Worm (Caenorhabditis elegans) whole organism, L4/young adult: ENCODE data around the gene cbs-2.

ENCODE experiments used
- W03F9.2 ChIP-seq: fragments of 150-350 bp; optimal IDR thresholded peaks from 2 replicates; lab custom pipeline; 2014; ENCODE audit warnings: missing biosample characterization, missing genetic modification characterization
- dao-5 ChIP-seq: sonication (generic microtip); optimal IDR thresholded peaks from 2 replicates; lab custom pipeline; 2016; ENCODE audit warnings: missing genotype, missing genetic modification characterization, moderate library complexity, missing compliant biosample characterization
- him-1 ChIP-seq: sonication (generic microtip); optimal IDR thresholded peaks from 2 replicates; lab custom pipeline; 2016; ENCODE audit warnings: missing genotype, missing genetic modification reagents, missing genetic modification characterization, missing compliant biosample characterization

cbs-2 gene

DNA sequence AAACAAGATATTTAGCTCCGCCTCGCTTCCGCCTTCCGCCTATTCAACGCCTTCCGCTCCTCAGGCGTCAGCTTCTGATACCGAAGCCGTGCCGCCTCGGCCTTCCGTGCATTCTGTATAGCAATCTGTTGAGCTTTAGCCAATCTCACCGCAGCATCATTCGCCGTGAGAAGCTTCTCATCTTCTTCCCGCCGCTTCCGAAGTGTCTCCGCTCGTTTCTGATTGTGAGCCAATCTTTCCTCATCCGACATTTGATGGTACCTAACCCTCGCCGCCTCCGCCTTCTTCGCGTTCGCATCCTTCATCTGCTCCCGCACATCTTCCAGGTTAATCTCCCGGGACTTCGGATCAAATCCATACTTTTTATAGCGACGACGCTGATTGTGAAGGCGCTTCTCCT lies 7.9 kb downstream of the cbs-2 start:
- TF ChIP-seq him-1 (tag; lab: Kevin White, UChicago) (no peak), W03F9.2 (tag; lab: Kevin White, UChicago) (no peak), dao-5 (tag; lab: Kevin White, UChicago) (no peak)

DNA sequence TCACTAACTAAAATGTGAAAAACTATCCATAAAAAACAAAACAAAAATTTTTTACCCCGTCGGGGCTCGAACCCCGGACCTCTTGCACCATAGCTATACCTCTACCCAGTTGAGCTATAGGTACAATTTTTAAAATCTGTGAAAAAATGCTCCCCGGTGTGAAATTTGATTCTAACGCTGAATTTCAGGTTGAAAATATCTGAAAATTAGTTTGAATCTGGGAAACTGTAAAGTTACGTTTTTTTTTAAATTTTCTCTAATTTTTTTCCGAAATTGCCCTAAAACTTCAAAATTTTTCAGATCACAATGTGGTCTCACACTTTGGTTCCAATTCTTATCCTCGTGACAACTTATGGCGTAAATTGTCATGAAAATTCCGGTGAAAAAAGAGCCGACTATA lies 15.6 kb downstream of the cbs-2 start, which contains the start of gene Y59C2A.1:
Gene Y59C2A.1 (plus strand): TSS at position 301 of the 400 bp plus-strand sequence.
- no peak for TF ChIP-seq him-1 (tag; lab: Kevin White, UChicago)

DNA sequence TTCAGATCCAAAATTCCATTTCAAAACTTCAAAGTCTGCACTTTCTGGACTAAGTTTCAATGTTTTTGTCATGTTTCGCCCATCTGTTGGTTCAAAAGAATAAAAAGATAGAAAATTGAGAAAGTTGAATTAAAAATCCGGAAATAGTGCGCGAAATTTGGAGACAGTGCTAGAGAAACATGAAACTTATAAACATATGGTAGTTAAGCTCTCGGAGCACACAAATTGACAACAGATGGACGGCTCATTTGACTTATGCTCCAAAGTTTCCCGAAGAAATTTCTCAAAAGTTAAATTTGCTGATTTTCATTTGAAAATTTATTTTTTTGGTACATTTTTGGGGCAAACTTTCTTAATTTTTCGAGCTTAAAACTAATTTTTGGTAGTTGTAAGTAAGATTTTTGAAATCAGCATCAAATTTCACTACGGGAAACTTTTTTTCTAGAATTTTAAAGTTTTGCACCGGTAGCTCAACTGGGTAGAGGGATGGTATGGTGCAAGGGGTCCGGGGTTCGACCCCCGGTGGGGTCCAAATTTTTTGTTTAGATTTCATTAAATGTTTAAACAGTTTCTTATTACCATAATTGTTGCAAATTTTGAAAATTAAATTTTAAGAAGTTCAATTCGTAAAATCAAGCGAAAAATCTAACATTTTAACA lies 17.2 kb downstream of the cbs-2 start:
- TF ChIP-seq him-1 (tag; lab: Kevin White, UChicago) (no peak), W03F9.2 (tag; lab: Kevin White, UChicago) (no peak), dao-5 (tag; lab: Kevin White, UChicago) (no peak)

- TF ChIP-seq W03F9.2 (tag; lab: Kevin White, UChicago) (no peak), him-1 (tag; lab: Kevin White, UChicago) (no peak), dao-5 (tag; lab: Kevin White, UChicago) (no peak)
Observed at ce11 chrII:2204077-2204476, 19.3 kb downstream of the cbs-2 start, which contains the start of gene Y59C2A.2. Gene Y59C2A.2, minus strand, starts transcription at chrII:2204137.

DNA sequence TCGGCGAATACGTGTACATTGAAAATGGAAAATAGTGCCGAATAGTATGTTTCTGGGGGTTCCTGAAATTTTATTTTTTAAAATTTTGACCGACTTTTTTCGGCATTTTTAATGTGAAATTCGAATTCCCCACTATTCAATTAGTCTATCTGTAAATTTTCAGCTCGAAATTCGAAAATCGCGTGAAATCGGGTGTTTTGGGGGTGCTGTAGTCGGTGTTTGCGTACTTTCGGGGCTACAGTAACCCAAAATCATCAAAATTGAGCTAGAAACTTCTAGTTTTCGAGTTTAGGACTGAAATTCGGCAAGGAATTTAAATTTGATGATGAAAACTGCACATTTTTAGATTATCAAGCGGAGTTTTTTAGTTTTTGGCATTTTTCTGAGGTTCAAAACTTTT lies 21.2 kb downstream of the cbs-2 start:
- TF ChIP-seq dao-5 (tag; lab: Kevin White, UChicago) = no peak
- TF ChIP-seq W03F9.2 (tag; lab: Kevin White, UChicago) = no peak
- no peak for TF ChIP-seq him-1 (tag; lab: Kevin White, UChicago)

DNA sequence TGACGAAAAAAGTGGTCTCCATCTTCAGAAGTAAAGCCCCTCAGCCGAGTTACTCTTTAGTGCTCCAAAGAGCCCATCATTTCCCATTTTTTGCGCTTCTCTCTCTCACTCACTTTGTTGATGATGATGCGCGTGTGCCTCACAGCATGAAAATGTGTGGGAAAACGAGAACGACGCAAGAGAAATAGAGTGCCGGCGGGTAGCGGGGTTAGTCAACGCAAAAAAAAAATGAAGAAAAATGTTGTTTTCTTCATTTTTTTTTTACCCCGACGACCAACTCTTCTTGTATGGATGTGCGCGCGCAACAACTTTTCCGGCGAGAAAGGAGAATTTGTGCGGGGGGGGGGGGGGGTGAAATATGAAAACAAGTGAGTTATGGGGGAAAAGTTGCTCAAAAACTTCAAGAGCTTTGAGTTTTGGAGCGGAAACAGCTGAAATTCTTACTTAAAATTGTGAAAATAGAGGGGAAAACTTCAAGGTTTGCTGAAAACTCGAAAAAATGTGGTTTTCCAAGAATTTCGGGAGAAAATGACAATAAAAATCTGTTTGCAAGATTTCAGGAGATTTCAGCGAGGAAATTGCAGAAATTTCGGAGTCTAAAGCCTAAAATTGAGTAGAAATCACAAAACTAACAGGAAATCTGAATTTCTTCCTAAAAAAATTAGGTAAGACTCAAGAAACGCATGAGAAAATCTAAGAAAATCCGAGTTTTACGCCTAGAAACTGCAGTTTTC lies 25.6 kb downstream of the cbs-2 start, which contains the start of gene C33C12.1:
Gene C33C12.1 (plus strand): TSS at position 684 of the 734 bp plus-strand sequence.
- no peak for TF ChIP-seq W03F9.2 (tag; lab: Kevin White, UChicago)
- peak; percentile 7 for TF ChIP-seq him-1 (tag; lab: Kevin White, UChicago)
- TF ChIP-seq dao-5 (tag; lab: Kevin White, UChicago) = no peak

DNA sequence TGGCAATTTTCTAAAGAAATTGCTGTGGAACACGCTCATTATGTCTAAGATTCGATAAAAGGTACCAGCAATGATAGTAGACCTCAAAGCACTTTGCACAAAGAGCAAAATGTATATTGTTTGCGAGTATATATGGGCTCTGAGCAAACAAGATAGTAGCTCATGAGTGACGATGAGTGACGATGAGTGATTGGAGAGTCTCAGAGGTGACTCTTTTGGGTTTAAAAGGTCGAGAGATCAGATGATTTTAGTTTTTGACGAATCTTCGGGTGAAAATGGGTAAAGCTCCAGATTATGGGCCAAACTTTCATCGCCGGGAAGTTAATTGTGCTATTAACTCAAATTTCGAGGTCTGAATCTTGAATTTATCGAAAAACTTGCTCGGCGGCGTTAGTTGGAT lies 26.6 kb downstream of the cbs-2 start:
- TF ChIP-seq W03F9.2 (tag; lab: Kevin White, UChicago) (no peak), him-1 (tag; lab: Kevin White, UChicago) (no peak), dao-5 (tag; lab: Kevin White, UChicago) (no peak)

DNA sequence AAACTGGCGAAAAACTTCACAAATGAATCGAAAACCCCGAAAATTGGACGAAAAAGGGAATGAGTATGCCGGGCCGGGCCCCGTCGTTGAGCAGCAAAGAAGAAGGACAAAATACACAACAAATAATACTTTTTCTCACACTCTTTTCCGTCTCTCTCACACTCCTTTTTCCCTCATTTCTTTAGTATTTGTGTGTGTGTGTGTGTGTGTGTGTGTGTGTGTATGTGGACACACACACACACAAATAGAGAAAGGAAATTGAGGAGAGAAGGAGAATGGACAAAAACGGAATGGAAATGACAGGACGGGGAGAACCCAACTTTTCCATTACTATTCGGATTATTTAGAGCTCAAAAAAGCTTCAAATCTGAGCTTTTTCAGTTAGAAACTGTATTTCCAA lies 27.8 kb downstream of the cbs-2 start:
- TF ChIP-seq W03F9.2 (tag; lab: Kevin White, UChicago) (no peak), dao-5 (tag; lab: Kevin White, UChicago) (no peak)

DNA sequence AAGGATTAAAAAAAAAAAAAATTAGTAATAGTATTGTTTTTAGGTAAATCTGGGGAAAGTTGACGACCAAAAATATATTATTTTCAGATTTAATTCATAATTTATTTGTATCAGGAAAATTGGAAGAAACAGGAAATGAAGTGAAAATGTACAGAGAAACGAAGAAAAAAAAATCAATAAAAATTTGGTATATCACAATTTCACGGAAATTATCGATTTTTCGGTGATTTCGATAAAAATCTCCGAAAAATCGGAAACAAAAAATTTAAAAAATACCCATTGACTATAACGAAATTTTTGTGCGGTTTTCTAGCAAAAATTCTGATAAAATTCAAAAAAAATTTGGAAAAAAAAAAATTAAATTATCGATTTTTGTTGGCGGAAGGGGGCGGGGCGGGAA lies 31.1 kb downstream of the cbs-2 start:
- no peak for TF ChIP-seq W03F9.2 (tag; lab: Kevin White, UChicago)
- TF ChIP-seq dao-5 (tag; lab: Kevin White, UChicago) = no peak
- no peak for TF ChIP-seq him-1 (tag; lab: Kevin White, UChicago)

DNA sequence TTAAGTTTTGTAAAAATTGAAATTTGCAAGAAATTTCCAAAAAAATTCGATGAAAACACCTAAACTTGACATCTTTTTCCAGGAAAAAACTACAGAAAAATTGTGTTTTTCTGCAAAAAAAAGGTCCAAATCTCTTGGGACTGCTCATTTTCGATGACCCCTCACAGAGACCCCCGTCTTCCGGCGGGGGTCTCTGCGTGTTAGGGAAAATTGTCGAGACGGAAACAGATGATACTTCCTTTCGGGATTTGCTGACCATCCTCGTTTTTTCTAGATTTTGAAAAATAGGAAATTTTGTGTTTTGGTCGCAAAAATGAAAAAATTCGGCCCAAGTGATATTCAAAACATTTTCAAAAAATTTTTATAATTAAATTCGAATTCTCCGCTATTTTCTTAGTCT lies 32.0 kb downstream of the cbs-2 start:
- TF ChIP-seq dao-5 (tag; lab: Kevin White, UChicago) = no peak
- no peak for TF ChIP-seq W03F9.2 (tag; lab: Kevin White, UChicago)
- TF ChIP-seq him-1 (tag; lab: Kevin White, UChicago) = no peak

- no peak for TF ChIP-seq dao-5 (tag; lab: Kevin White, UChicago)
Observed at ce11 chrII:2190522-2190921, 32.8 kb downstream of the cbs-2 start.

ce11 chrII:2189357-2189756 lies 34.0 kb downstream of the cbs-2 start, which contains the start of gene mtq-2:
Gene mtq-2, minus strand, starts transcription at chrII:2189457.
- TF ChIP-seq dao-5 (tag; lab: Kevin White, UChicago) (no peak), him-1 (tag; lab: Kevin White, UChicago) (no peak), W03F9.2 (tag; lab: Kevin White, UChicago) (no peak)

ce11 chrII:2186730-2187129 lies 36.6 kb downstream of the cbs-2 start:
- TF ChIP-seq him-1 (tag; lab: Kevin White, UChicago) (no peak), W03F9.2 (tag; lab: Kevin White, UChicago) (no peak), dao-5 (tag; lab: Kevin White, UChicago) (no peak)

- TF ChIP-seq W03F9.2 (tag; lab: Kevin White, UChicago) = no peak
- TF ChIP-seq him-1 (tag; lab: Kevin White, UChicago) = no peak
- TF ChIP-seq dao-5 (tag; lab: Kevin White, UChicago) = no peak
Observed at ce11 chrII:2186329-2186728, 37.0 kb downstream of the cbs-2 start, which contains the start of gene gba-2. Gene gba-2, minus strand, starts transcription at chrII:2186434.
